Worm (Caenorhabditis elegans) whole organism, young adult: ENCODE measurements around the gene B0303.16.

Experiments
- B0035.1 ChIP-seq: sonication (generic microtip); optimal IDR thresholded peaks from 2 replicates; lab custom pipeline; 2016; ENCODE audit warnings: missing genetic modification characterization, mild to moderate bottlenecking, missing compliant biosample characterization, missing genotype, missing genetic modification reagents
- C06A6.2 ChIP-seq: fragments of 200-800 bp; sonication (Bioruptor generic); conservative IDR thresholded peaks from 2 replicates; pipeline ENCODE4 v1.3.6; 2022; ENCODE audit warnings: missing genetic modification characterization, missing compliant biosample characterization
- F37B4.10 ChIP-seq: fragments of 200-800 bp; sonication (Bioruptor generic); IDR thresholded peaks from 2 replicates; pipeline ENCODE4 v1.3.6; 2022; ENCODE audit warnings: missing genetic modification characterization, missing compliant biosample characterization
- F49E8.2 ChIP-seq: sonication (generic microtip); optimal IDR thresholded peaks from 3 replicates; lab custom pipeline; 2017; ENCODE audit warnings: missing genetic modification characterization, mild to moderate bottlenecking, missing compliant biosample characterization, antibody characterized with exemption, moderate library complexity; ENCODE audit not compliant: insufficient read depth
- F55B11.4 ChIP-seq: sonication (generic microtip); optimal IDR thresholded peaks from 2 replicates; lab custom pipeline; 2016; ENCODE audit warnings: missing compliant biosample characterization, missing genetic modification characterization, borderline replicate concordance; ENCODE audit not compliant: insufficient read depth
- K12H6.12 ChIP-seq: fragments of 200-800 bp; sonication (Bioruptor generic); optimal IDR thresholded peaks from 2 replicates; lab custom pipeline; 2018; ENCODE audit warnings: mild to moderate bottlenecking, missing genetic modification characterization, missing compliant biosample characterization
- T07F8.4 ChIP-seq: sonication (generic microtip); optimal IDR thresholded peaks from 2 replicates; lab custom pipeline; 2016; ENCODE audit warnings: mild to moderate bottlenecking, missing genetic modification characterization, moderate library complexity, missing compliant biosample characterization
- Y53G8AR.9 ChIP-seq: fragments of 200-800 bp; sonication (Bioruptor generic); conservative IDR thresholded peaks from 2 replicates; pipeline ENCODE4 v1.3.6; 2022; ENCODE audit warnings: missing genetic modification reagents, missing genetic modification characterization, missing compliant biosample characterization
- Y56A3A.18 ChIP-seq: fragments of 200-800 bp; sonication (Bioruptor generic); IDR thresholded peaks from 2 replicates; pipeline ENCODE4 v1.3.6; 2022; ENCODE audit warnings: missing genetic modification reagents, missing genetic modification characterization, missing compliant biosample characterization
- Y67H2A.10 ChIP-seq: fragments of 200-800 bp; sonication (Bioruptor generic); conservative IDR thresholded peaks from 2 replicates; pipeline ENCODE4 v1.3.6; 2022; ENCODE audit warnings: missing genetic modification reagents, missing genetic modification characterization, missing compliant biosample characterization
- atf-7 ChIP-seq: sonication (generic microtip); optimal IDR thresholded peaks from 2 replicates; lab custom pipeline; 2017; ENCODE audit warnings: mild to moderate bottlenecking, missing genetic modification characterization, missing compliant biosample characterization
- athp-1 ChIP-seq: sonication (generic microtip); optimal IDR thresholded peaks from 2 replicates; lab custom pipeline; 2017; ENCODE audit warnings: mild to moderate bottlenecking, missing genetic modification characterization, missing compliant biosample characterization
- cebp-1 ChIP-seq, 2 experiments: fragments of 200-800 bp in 1 of 2; sonication (Bioruptor generic) in 1 of 2; sonication (generic microtip) in 1 of 2; IDR thresholded peaks in 1 of 2; optimal IDR thresholded peaks in 1 of 2; 2 replicates each; pipeline versions ENCODE4 v1.3.6 to Lab custom; 2017 to 2022; ENCODE audit warnings: missing compliant biosample characterization in 2 of 2, missing genetic modification characterization in 2 of 2, mild to moderate bottlenecking in 1 of 2, missing genetic modification reagents in 1 of 2, moderate library complexity in 1 of 2
- cebp-2 ChIP-seq: fragments of 200-800 bp; sonication (Bioruptor generic); IDR thresholded peaks from 2 replicates; pipeline ENCODE4 v1.3.6; 2022; ENCODE audit warnings: missing genetic modification characterization, missing compliant biosample characterization
- ceh-27 ChIP-seq: fragments of 200-800 bp; sonication (Bioruptor generic); optimal IDR thresholded peaks from 2 replicates; lab custom pipeline; 2018; ENCODE audit warnings: mild to moderate bottlenecking, missing genetic modification characterization, moderate library complexity, missing compliant biosample characterization
- ceh-79 ChIP-seq: sonication (generic microtip); optimal IDR thresholded peaks from 2 replicates; lab custom pipeline; 2017; ENCODE audit warnings: mild to moderate bottlenecking, missing genetic modification characterization, missing compliant biosample characterization
- hmg-20 ChIP-seq: fragments of 200-800 bp; sonication (Bioruptor generic); IDR thresholded peaks from 2 replicates; pipeline ENCODE4 v1.3.6; 2022; ENCODE audit warnings: missing genetic modification reagents, missing genetic modification characterization, missing compliant biosample characterization
- hrde-1 ChIP-seq: sonication (generic microtip); optimal IDR thresholded peaks from 2 replicates; lab custom pipeline; 2016; ENCODE audit warnings: missing genetic modification characterization, mild to moderate bottlenecking, missing compliant biosample characterization, moderate library complexity, missing genotype, missing genetic modification reagents, borderline replicate concordance
- hsf-1 ChIP-seq: fragments of 200-800 bp; sonication (Bioruptor generic); IDR thresholded peaks from 2 replicates; pipeline ENCODE4 v1.3.6; 2022; ENCODE audit warnings: missing genetic modification reagents, missing genetic modification characterization, missing compliant biosample characterization
- lag-1 ChIP-seq: fragments of 200-800 bp; sonication (Bioruptor generic); IDR thresholded peaks from 2 replicates; pipeline ENCODE4 v1.3.6; 2022; ENCODE audit warnings: missing genetic modification reagents, missing genetic modification characterization, missing compliant biosample characterization
- let-607 ChIP-seq, 2 experiments: fragments of 200-800 bp in 1 of 2; sonication (Bioruptor generic) in 1 of 2; sonication (generic microtip) in 1 of 2; optimal IDR thresholded peaks; 2 replicates each; lab custom pipeline; 2016 to 2018; ENCODE audit warnings: mild to moderate bottlenecking in 2 of 2, missing compliant biosample characterization in 2 of 2, missing genetic modification characterization in 2 of 2, moderate library complexity in 2 of 2, missing genotype in 1 of 2
- lin-26 ChIP-seq: fragments of 200-800 bp; sonication (Bioruptor generic); IDR thresholded peaks from 2 replicates; pipeline ENCODE4 v1.3.6; 2022; ENCODE audit warnings: missing genetic modification reagents, missing genetic modification characterization, missing compliant biosample characterization
- madf-3 ChIP-seq: fragments of 200-800 bp; sonication (Bioruptor generic); IDR thresholded peaks from 2 replicates; pipeline ENCODE4 v1.3.6; 2022; ENCODE audit warnings: missing genetic modification reagents, missing genetic modification characterization, missing compliant biosample characterization
- madf-8 ChIP-seq: fragments of 200-800 bp; sonication (Bioruptor generic); conservative IDR thresholded peaks from 2 replicates; pipeline ENCODE4 v1.3.6; 2022; ENCODE audit warnings: missing genetic modification reagents, missing genetic modification characterization, missing compliant biosample characterization
- mel-28 ChIP-seq: sonication (generic microtip); optimal IDR thresholded peaks from 2 replicates; lab custom pipeline; 2016; ENCODE audit warnings: borderline replicate concordance, mild to moderate bottlenecking, missing genetic modification characterization, missing compliant biosample characterization
- rcor-1 ChIP-seq: fragments of 200-800 bp; sonication (Bioruptor generic); IDR thresholded peaks from 2 replicates; pipeline ENCODE4 v1.3.6; 2022; ENCODE audit warnings: missing genetic modification reagents, missing genetic modification characterization, missing compliant biosample characterization
- rec-8 ChIP-seq, 2 experiments: sonication (generic microtip); optimal IDR thresholded peaks; 2 replicates each; lab custom pipeline; 2016; ENCODE audit warnings: mild to moderate bottlenecking in 2 of 2, missing genetic modification characterization in 2 of 2, missing genetic modification reagents in 2 of 2, missing genotype in 2 of 2, missing biosample characterization in 1 of 2, missing compliant biosample characterization in 1 of 2, moderate library complexity in 1 of 2
- repo-1 ChIP-seq: sonication (generic microtip); optimal IDR thresholded peaks from 2 replicates; lab custom pipeline; 2017; ENCODE audit warnings: mild to moderate bottlenecking, missing genetic modification characterization, missing compliant biosample characterization
- snpc-4 ChIP-seq, 5 experiments: fragments of 150-350 bp in 1 of 5; sonication (generic microtip) in 4 of 5; optimal IDR thresholded peaks; 2 replicates each; lab custom pipeline; 2014 to 2018; ENCODE audit warnings: missing genetic modification characterization in 5 of 5, missing biosample characterization in 3 of 5, antibody characterized with exemption in 2 of 5, mild to moderate bottlenecking in 2 of 5, missing compliant biosample characterization in 2 of 5, missing genotype in 2 of 5, moderate library complexity in 2 of 5, missing genetic modification reagents in 1 of 5
- somi-1 ChIP-seq: fragments of 200-800 bp; sonication (Bioruptor generic); optimal IDR thresholded peaks from 2 replicates; lab custom pipeline; 2018; ENCODE audit warnings: mild to moderate bottlenecking, missing genetic modification characterization, missing compliant biosample characterization
- tbp1 ChIP-seq: fragments of 200-800 bp; sonication (Bioruptor generic); optimal IDR thresholded peaks from 2 replicates; lab custom pipeline; 2018; ENCODE audit warnings: mild to moderate bottlenecking, missing genetic modification characterization, missing compliant biosample characterization
- unc-130 ChIP-seq: sonication (generic microtip); optimal IDR thresholded peaks from 2 replicates; lab custom pipeline; 2016; ENCODE audit warnings: missing genetic modification reagents, missing genetic modification characterization, missing compliant biosample characterization
- unc-62 ChIP-seq: fragments of 150-350 bp; optimal IDR thresholded peaks from 2 replicates; lab custom pipeline; 2014; ENCODE audit warnings: missing biosample characterization, missing genetic modification reagents, missing genetic modification characterization
- xnd-1 ChIP-seq: sonication (generic microtip); optimal IDR thresholded peaks from 2 replicates; lab custom pipeline; 2016; ENCODE audit warnings: missing genotype, missing genetic modification reagents, missing genetic modification characterization, missing compliant biosample characterization
- zim-3 ChIP-seq: sonication (generic microtip); optimal IDR thresholded peaks from 2 replicates; lab custom pipeline; 2017; ENCODE audit warnings: mild to moderate bottlenecking, missing genetic modification characterization, moderate library complexity, missing compliant biosample characterization
- ztf-25 ChIP-seq: fragments of 200-800 bp; sonication (Bioruptor generic); IDR thresholded peaks from 2 replicates; pipeline ENCODE4 v1.3.6; 2022; ENCODE audit warnings: missing genetic modification reagents, missing genetic modification characterization, missing compliant biosample characterization
- ztf-26 ChIP-seq: sonication (generic microtip); optimal IDR thresholded peaks from 2 replicates; lab custom pipeline; 2017; ENCODE audit warnings: missing genetic modification characterization, missing compliant biosample characterization

B0303.16 gene

DNA sequence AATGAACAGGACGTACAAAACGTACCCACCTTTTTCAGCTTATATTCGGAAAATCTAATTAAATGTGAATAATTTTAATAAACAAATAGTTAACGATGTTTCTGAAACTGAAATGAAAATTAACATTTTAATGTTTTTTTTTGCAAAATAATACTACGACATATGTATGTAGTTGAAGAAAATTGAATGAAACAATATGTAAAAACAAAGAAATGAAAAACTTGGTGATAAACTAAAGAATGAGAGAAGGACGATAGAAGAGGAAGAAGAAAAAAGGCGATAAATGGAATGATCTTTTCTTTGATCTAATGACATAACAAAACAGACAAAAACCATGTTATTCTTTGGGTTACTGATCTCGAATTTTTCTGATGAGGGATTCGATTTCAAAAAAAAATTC, 5.4 kb downstream of the B0303.16 start, which contains the start of gene B0303.11:
B0303.11 (minus strand) TSS at position 101 of the 400 bp plus-strand sequence.
- TF ChIP-seq lag-1 (GFP tag; lab: Robert Waterston, UW) (no peak), zim-3 (tag; lab: Kevin White, UChicago) (no peak), somi-1 (GFP tag; lab: Kevin White, UChicago) (no peak), madf-3 (no peak), Y53G8AR.9 (GFP tag; lab: Robert Waterston, UW) (no peak), unc-130 (no peak), F37B4.10 (GFP tag; lab: Robert Waterston, UW) (no peak), hmg-20 (GFP tag; lab: Robert Waterston, UW) (no peak), atf-7 (tag; lab: Kevin White, UChicago) (no peak), snpc-4 (GFP tag; optimal IDR thresholded peaks at IDR 0.05; lab: Kevin White, UChicago) (no peak), snpc-4 (tag; optimal IDR thresholded peaks at IDR 0.05; lab: Kevin White, UChicago) (no peak), ztf-25 (GFP tag; lab: Robert Waterston, UW) (no peak), Y56A3A.18 (GFP tag; lab: Robert Waterston, UW) (no peak), Y67H2A.10 (GFP tag; lab: Robert Waterston, UW) (no peak), C06A6.2 (GFP tag; lab: Robert Waterston, UW) (no peak), F55B11.4 (tag; lab: Kevin White, UChicago) (no peak), cebp-2 (GFP tag; lab: Robert Waterston, UW) (no peak), B0035.1 (tag; lab: Kevin White, UChicago) (no peak), cebp-1 (GFP tag; IDR thresholded peaks at IDR 0.05; lab: Robert Waterston, UW) (no peak), cebp-1 (tag; optimal IDR thresholded peaks at IDR 0.05; lab: Kevin White, UChicago) (no peak), T07F8.4 (tag; lab: Kevin White, UChicago) (no peak)
- TF ChIP-seq, all 124 proteins: peak for 0

DNA sequence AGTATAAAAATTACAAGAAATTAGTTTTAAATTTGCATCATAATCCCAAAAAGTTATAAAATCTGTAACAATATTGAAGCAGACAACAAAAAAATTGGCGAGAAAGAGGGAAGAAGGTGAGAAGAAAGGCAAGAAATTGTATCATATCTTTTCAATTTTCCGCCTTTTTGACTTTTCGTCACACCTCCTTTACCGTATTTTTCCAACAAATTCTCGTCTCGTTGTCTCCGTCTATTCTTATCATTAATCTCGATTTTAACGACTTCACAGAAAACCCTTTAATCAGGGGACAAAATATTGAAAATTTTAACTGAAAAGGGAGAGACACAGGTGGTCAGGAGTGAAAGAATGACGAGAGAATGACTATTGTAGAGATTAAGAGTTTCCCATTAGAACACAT, 8.1 kb downstream of the B0303.16 start:
- TF ChIP-seq madf-3 = no peak
- TF ChIP-seq ztf-26 = no peak
- no peak for TF ChIP-seq rec-8 (tag; optimal IDR thresholded peaks at IDR 0.05; lab: Kevin White, UChicago)
- TF ChIP-seq unc-62 (GFP tag; lab: Kevin White, UChicago) = no peak
- no peak for TF ChIP-seq ceh-79 (tag; lab: Kevin White, UChicago)
- TF ChIP-seq madf-8 = no peak
- no peak for TF ChIP-seq ceh-27
- no peak for TF ChIP-seq repo-1 (tag; lab: Kevin White, UChicago)
- no peak for TF ChIP-seq xnd-1
- no peak for TF ChIP-seq let-607 (tag; optimal IDR thresholded peaks at IDR 0.05; lab: Kevin White, UChicago)

- TF ChIP-seq tbp1 (GFP tag; lab: Kevin White, UChicago) = no peak
- TF ChIP-seq athp-1 (tag; lab: Kevin White, UChicago) = no peak
- no peak for TF ChIP-seq hsf-1
- no peak for TF ChIP-seq mel-28
- TF ChIP-seq hrde-1 = no peak
- no peak for TF ChIP-seq rcor-1 (GFP tag; lab: Robert Waterston, UW)
- TF ChIP-seq cebp-1 (GFP tag; IDR thresholded peaks at IDR 0.05; lab: Robert Waterston, UW) = no peak
- TF ChIP-seq cebp-1 (tag; optimal IDR thresholded peaks at IDR 0.05; lab: Kevin White, UChicago) = no peak
- no peak for TF ChIP-seq lin-26 (GFP tag; lab: Robert Waterston, UW)
- no peak for TF ChIP-seq K12H6.12 (tag; lab: Kevin White, UChicago)
- TF ChIP-seq F49E8.2 (tag; lab: Kevin White, UChicago) = no peak
These were observed 11.2 kb downstream of the B0303.16 start, which contains the start of gene B0303.14 for ce11 chrIII:8716084-8716483. Gene B0303.14 (minus strand): TSS chrIII:8716184.
